Worm (Caenorhabditis elegans) whole organism, late embryonic: ENCODE data around the gene F21H7.2.

Source experiments
- C38D4.7 ChIP-seq: fragments of 200-800 bp; sonication (Bioruptor generic); optimal IDR thresholded peaks from 2 replicates; lab custom pipeline; 2018; ENCODE audit warnings: mild to moderate bottlenecking, missing genetic modification characterization, moderate library complexity, missing compliant biosample characterization
- Y22D7AL.16 ChIP-seq: sonication (generic microtip); optimal IDR thresholded peaks from 2 replicates; lab custom pipeline; 2016; ENCODE audit warnings: missing genetic modification characterization, missing compliant biosample characterization
- ceh-14 ChIP-seq: sonication (generic microtip); optimal IDR thresholded peaks from 2 replicates; lab custom pipeline; 2016; ENCODE audit warnings: missing genotype, missing genetic modification characterization, missing compliant biosample characterization
- ceh-18 ChIP-seq: sonication (generic microtip); optimal IDR thresholded peaks from 2 replicates; lab custom pipeline; 2016; ENCODE audit warnings: missing genetic modification characterization, missing compliant biosample characterization
- elt-2 ChIP-seq: sonication (generic microtip); optimal IDR thresholded peaks from 2 replicates; lab custom pipeline; 2016; ENCODE audit warnings: missing genetic modification reagents, missing genetic modification characterization, missing compliant biosample characterization
- eyg-1 ChIP-seq: sonication (generic microtip); optimal IDR thresholded peaks from 2 replicates; lab custom pipeline; 2016; ENCODE audit warnings: missing genotype, missing genetic modification characterization, missing compliant biosample characterization
- hlh-15 ChIP-seq: sonication (generic microtip); optimal IDR thresholded peaks from 2 replicates; lab custom pipeline; 2016; ENCODE audit warnings: missing genetic modification characterization, missing compliant biosample characterization
- nfya-1 ChIP-seq: sonication (generic microtip); optimal IDR thresholded peaks from 2 replicates; lab custom pipeline; 2017; ENCODE audit warnings: missing genetic modification characterization, mild to moderate bottlenecking, missing compliant biosample characterization, antibody characterized with exemption, moderate library complexity
- pha-4 ChIP-seq: fragments of 150-350 bp; optimal IDR thresholded peaks from 2 replicates; lab custom pipeline; 2018; ENCODE audit warnings: missing biosample characterization, missing genetic modification reagents, missing genetic modification characterization
- rnt-1 ChIP-seq: sonication (generic microtip); optimal IDR thresholded peaks from 2 replicates; lab custom pipeline; 2016; ENCODE audit warnings: missing genetic modification characterization, missing compliant biosample characterization
- unc-55 ChIP-seq: sonication (generic microtip); optimal IDR thresholded peaks from 2 replicates; lab custom pipeline; 2017; ENCODE audit warnings: missing biosample characterization, missing genetic modification reagents, missing genetic modification characterization
- unc-86 ChIP-seq: sonication (generic microtip); optimal IDR thresholded peaks from 2 replicates; lab custom pipeline; 2016; ENCODE audit warnings: missing genetic modification characterization, missing compliant biosample characterization

DNA sequence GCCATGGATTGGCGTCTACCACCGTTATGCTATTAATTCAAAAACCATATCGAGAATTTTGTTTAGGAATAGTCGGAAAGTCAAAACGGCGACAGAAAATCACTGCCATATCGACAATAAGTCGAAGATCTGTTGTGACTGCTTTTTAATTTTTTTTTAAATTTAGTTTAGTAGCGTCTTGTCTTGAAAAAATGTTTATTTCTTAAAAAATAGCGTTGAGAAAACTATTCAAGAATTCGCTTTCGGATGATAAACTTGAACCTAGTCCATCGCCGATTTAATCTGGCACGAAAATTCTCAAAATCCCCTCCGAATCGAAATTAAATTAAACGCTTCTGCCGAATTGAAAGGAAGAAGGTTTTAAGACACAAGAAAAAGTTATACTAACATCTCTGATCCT is 37.7 kb downstream of the F21H7.2 start, which contains the start of gene srh-279:
- TF ChIP-seq unc-86 (tag; lab: Kevin White, UChicago), result no peak
- TF ChIP-seq hlh-15 (tag; lab: Kevin White, UChicago), result no peak
- no peak for TF ChIP-seq eyg-1
- TF ChIP-seq nfya-1 (tag; lab: Kevin White, UChicago), result no peak
- no peak for TF ChIP-seq rnt-1 (tag; lab: Kevin White, UChicago)
- TF ChIP-seq pha-4, result no peak
- no peak for TF ChIP-seq Y22D7AL.16 (tag; lab: Kevin White, UChicago)
- no peak for TF ChIP-seq ceh-14
- no peak for TF ChIP-seq elt-2 (tag; lab: Kevin White, UChicago)
- no peak for TF ChIP-seq unc-55 (GFP tag; lab: Kevin White, UChicago)
- TF ChIP-seq C38D4.7, result no peak
- no peak for TF ChIP-seq ceh-18
